Worm (Caenorhabditis elegans): ENCODE results near the gene F16G10.5.

ce11 chrII:2341515-2341914, 25.6 kb upstream of the F16G10.5 start, which contains the start of gene enri-1:
- TF ChIP-seq ZK546.5 (tag; optimal IDR thresholded peaks at IDR 0.05) (no peak), snpc-4 (tag; optimal IDR thresholded peaks at IDR 0.05) (no peak)

Data from whole organism, L3 larva.